Fruit fly (Drosophila melanogaster) whole organism, adult: Measurements from ENCODE around the gene ihog.

Source experiments
- CG11617 ChIP-seq: fragments of 200-800 bp; sonication (Bioruptor generic); optimal IDR thresholded peaks from 2 replicates; lab custom pipeline; 2017; ENCODE audit warnings: mild to moderate bottlenecking, missing biosample characterization, missing genetic modification reagents, missing genetic modification characterization
- CG12768 ChIP-seq: fragments of 200-800 bp; sonication (Bioruptor generic); optimal IDR thresholded peaks from 2 replicates; lab custom pipeline; 2017; ENCODE audit warnings: missing biosample characterization, missing genetic modification characterization, mild to moderate bottlenecking, moderate library complexity, missing genetic modification reagents
- CG14711 ChIP-seq: fragments of 200-800 bp; sonication (Bioruptor generic); optimal IDR thresholded peaks from 2 replicates; lab custom pipeline; 2018; ENCODE audit warnings: missing biosample characterization, mild to moderate bottlenecking, missing genetic modification characterization, moderate library complexity
- CG1620 ChIP-seq: fragments of 200-800 bp; sonication (Bioruptor generic); optimal IDR thresholded peaks from 2 replicates; lab custom pipeline; 2016; ENCODE audit warnings: missing biosample characterization, missing genetic modification characterization
- CG33017 ChIP-seq: fragments of 200-800 bp; sonication (Bioruptor generic); optimal IDR thresholded peaks from 2 replicates; lab custom pipeline; 2018; ENCODE audit warnings: missing biosample characterization, mild to moderate bottlenecking, missing genetic modification characterization, moderate library complexity
- CG5204 ChIP-seq: fragments of 200-800 bp; sonication (Bioruptor generic); optimal IDR thresholded peaks from 2 replicates; lab custom pipeline; 2016; ENCODE audit warnings: missing biosample characterization, missing genetic modification characterization
- CG7045 ChIP-seq: fragments of 200-800 bp; sonication (Bioruptor generic); optimal IDR thresholded peaks from 2 replicates; lab custom pipeline; 2017; ENCODE audit warnings: missing biosample characterization, mild to moderate bottlenecking, missing genetic modification characterization
- CG7101 ChIP-seq: fragments of 200-800 bp; sonication (Bioruptor generic); optimal IDR thresholded peaks from 2 replicates; lab custom pipeline; 2018; ENCODE audit warnings: missing biosample characterization, mild to moderate bottlenecking, missing genetic modification characterization, moderate library complexity
- Clk ChIP-seq: fragments of 200-800 bp; sonication (Bioruptor generic); optimal IDR thresholded peaks from 2 replicates; lab custom pipeline; 2017; ENCODE audit warnings: missing biosample characterization, missing genetic modification characterization
- Crg-1 ChIP-seq: fragments of 200-800 bp; sonication (Bioruptor generic); optimal IDR thresholded peaks from 2 replicates; lab custom pipeline; 2016; ENCODE audit warnings: missing biosample characterization, missing genetic modification characterization
- Hr96 ChIP-seq: fragments of 200-800 bp; sonication (Bioruptor generic); optimal IDR thresholded peaks from 2 replicates; lab custom pipeline; 2016; ENCODE audit warnings: missing biosample characterization, missing genetic modification characterization
- Mnt ChIP-seq: fragments of 200-800 bp; sonication (Bioruptor generic); optimal IDR thresholded peaks from 2 replicates; lab custom pipeline; 2016; ENCODE audit warnings: missing biosample characterization, mild to moderate bottlenecking, missing genetic modification characterization
- bab1 ChIP-seq: fragments of 200-800 bp; sonication (Bioruptor generic); optimal IDR thresholded peaks from 3 replicates; lab custom pipeline; 2019; ENCODE audit warnings: missing biosample characterization, mild to moderate bottlenecking, missing genetic modification characterization, moderate library complexity
- cic ChIP-seq: fragments of 200-800 bp; sonication (Bioruptor generic); optimal IDR thresholded peaks from 2 replicates; lab custom pipeline; 2017; ENCODE audit warnings: missing biosample characterization, mild to moderate bottlenecking, missing genetic modification characterization, moderate library complexity
- cnc ChIP-seq, 2 experiments: fragments of >200 bp; optimal IDR thresholded peaks; 2 replicates each; lab custom pipeline; 2017
- kay ChIP-seq: fragments of 200-800 bp; sonication (Bioruptor generic); peaks from one replicate; lab custom pipeline; 2016; ENCODE audit warnings: missing biosample characterization, missing genetic modification characterization, borderline replicate concordance
- ovo ChIP-seq: fragments of 200-800 bp; sonication (Bioruptor generic); optimal IDR thresholded peaks from 2 replicates; lab custom pipeline; 2016; ENCODE audit warnings: missing biosample characterization, missing genetic modification characterization
- pad ChIP-seq: fragments of 200-800 bp; sonication (Bioruptor generic); optimal IDR thresholded peaks from 3 replicates; lab custom pipeline; 2017; ENCODE audit warnings: missing biosample characterization, missing genetic modification characterization, mild to moderate bottlenecking, moderate library complexity, missing genetic modification reagents
- tj ChIP-seq: fragments of 200-800 bp; sonication (Bioruptor generic); optimal IDR thresholded peaks from 3 replicates; lab custom pipeline; 2017; ENCODE audit warnings: missing biosample characterization, mild to moderate bottlenecking, missing genetic modification characterization, moderate library complexity
- toe ChIP-seq: fragments of 200-800 bp; sonication (Bioruptor generic); optimal IDR thresholded peaks from 2 replicates; lab custom pipeline; 2016; ENCODE audit warnings: missing biosample characterization, missing genetic modification characterization

Gene ihog

DNA sequence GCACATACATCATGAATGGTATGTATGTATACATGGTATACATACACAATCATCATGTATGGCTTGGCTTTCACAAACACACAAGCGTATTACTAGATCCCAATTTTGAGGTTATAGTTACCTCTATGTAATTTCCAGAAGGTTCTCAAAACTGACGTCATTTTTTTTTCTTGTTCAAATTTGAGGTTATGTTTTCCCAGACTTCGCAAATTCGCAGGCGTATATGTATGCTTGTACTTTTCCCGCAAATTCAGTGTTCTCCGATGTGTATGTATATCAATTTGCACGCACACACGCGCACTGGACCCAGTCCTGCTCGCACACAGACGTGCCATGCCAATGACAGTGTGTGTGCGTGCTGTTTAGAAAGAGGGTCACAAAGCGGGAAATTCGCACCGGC is 17.7 kb upstream of the ihog start:
- TF ChIP-seq cic (GFP tag; lab: Kevin White, UChicago), result no peak
- TF ChIP-seq tj (GFP tag; lab: Kevin White, UChicago), result peak; percentile 4

DNA sequence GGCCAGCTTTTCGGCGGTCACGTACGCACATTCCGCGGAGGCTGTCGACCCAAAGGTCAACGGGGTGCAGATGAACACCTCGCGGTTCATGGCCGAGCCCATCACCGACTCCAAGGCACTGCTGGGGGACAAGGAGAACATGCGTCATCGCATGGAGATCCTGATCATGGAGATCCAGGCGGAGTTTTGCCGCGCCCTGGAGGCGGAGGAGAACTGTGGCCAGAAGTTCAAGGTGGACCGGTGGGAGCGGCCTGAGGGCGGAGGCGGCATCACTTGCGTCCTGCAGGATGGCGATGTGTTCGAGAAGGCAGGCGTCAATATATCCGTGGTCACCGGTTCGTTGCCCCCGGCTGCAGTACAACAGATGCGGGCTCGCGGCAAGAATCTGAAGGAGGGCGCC is 16.0 kb upstream of the ihog start:
- no peak for TF ChIP-seq CG33017
- TF ChIP-seq CG14711 (tag; lab: Kevin White, UChicago), result no peak
- no peak for TF ChIP-seq CG11617 (GFP tag; lab: Kevin White, UChicago)

DNA sequence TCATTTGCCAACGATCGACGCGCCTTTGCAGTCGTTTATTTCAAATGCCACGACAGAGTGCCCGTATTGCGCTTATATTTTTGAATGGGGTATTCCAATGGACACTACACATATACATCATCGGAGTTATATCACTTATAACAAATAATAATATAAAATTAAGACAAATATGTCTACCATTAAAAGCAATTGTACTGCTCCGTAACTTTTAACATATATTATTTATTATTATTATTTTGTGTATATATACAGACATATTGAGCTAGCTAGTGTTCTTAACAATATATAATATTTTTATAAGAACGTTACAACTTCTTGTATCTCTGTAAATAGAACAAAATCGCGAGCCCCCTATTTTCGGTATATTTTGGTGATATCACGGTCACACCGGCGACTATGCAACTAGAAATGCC is 15.4 kb upstream of the ihog start, which contains the start of the genes sip2 and Coprox:
TSS of gene sip2 (minus strand) at position 53 of the 413 bp plus-strand sequence.
TSS of gene Coprox (plus strand) at position 400 of the 413 bp plus-strand sequence.
- TF ChIP-seq CG14711 (tag; lab: Kevin White, UChicago) (peak; percentile 75), CG33017 (peak; percentile 79), CG1620 (GFP tag; lab: Kevin White, UChicago) (no peak), tj (GFP tag; lab: Kevin White, UChicago) (peak; percentile 52), CG11617 (GFP tag; lab: Kevin White, UChicago) (peak; percentile 67), kay (GFP tag; lab: Kevin White, UChicago) (no peak), CG7045 (GFP tag; lab: Kevin White, UChicago) (peak; percentile 58), toe (no peak), Hr96 (GFP tag; lab: Kevin White, UChicago) (no peak), pad (GFP tag; lab: Kevin White, UChicago) (peak; percentile 49), Mnt (GFP tag; lab: Kevin White, UChicago) (peak; percentile 7), cic (GFP tag; lab: Kevin White, UChicago) (no peak), Crg-1 (GFP tag; lab: Kevin White, UChicago) (no peak), CG7101 (tag; lab: Kevin White, UChicago) (peak; percentile 85), bab1 (GFP tag; lab: Kevin White, UChicago) (peak; percentile 58), CG5204 (GFP tag; lab: Kevin White, UChicago) (no peak), cnc (optimal IDR thresholded peaks at IDR 0.05; lab: Kevin White, UChicago) (no peak), Clk (GFP tag; lab: Kevin White, UChicago) (no peak), CG12768 (GFP tag; lab: Kevin White, UChicago) (peak; percentile 26), ovo (GFP tag; lab: Kevin White, UChicago) (peak; percentile 5)

DNA sequence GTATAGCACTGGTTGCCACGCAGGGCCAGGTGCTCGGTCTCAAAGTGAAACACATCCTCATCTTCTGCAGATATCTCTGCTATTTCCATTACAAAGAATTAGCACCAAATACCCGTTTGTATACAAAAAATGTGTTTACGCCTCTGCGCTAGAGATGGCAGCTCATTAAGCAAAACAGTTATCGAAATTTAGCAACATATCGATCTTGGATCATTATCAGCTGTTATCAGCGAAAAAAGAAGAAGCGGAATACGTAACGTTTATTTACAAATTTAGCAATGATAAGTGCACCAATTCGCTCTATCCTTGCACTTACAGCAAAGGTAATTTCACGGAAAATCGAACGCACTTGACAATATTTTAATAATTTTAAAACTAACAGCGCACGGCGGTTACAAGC is 11.6 kb upstream of the ihog start, which contains the start of the genes Atac1 and Hmgcl:
TSS of gene Atac1 (minus strand) at position 164 of the 400 bp plus-strand sequence.
TSS of gene Hmgcl (plus strand) at position 213 of the 400 bp plus-strand sequence.
- TF ChIP-seq ovo (GFP tag; lab: Kevin White, UChicago) (no peak), bab1 (GFP tag; lab: Kevin White, UChicago) (peak; percentile 0), CG7045 (GFP tag; lab: Kevin White, UChicago) (no peak), CG12768 (GFP tag; lab: Kevin White, UChicago) (no peak), toe (no peak)

DNA sequence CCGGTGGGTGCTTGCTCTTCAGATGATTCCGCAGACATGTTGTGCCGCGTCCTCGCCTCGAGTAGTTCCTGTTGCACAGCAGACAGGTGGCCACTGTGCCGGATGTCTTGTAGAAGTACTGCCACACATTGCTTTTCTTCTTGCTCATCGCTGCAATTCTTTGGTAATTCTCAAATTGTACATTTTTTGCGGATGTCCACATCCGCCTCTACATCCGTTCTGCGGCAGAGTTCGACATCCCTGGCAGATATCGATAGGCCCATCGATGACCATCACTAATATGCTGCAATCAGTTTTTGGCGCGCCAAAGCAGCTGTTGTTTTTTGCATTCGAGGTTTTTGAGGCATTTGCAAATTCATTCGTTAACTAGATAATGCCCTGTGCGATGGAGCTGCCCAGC is 8.1 kb upstream of the ihog start, which contains the start of the genes CG13775 and CG3430:
TSS of gene CG13775 (minus strand) at position 226 of the 400 bp plus-strand sequence.
TSS of gene CG3430 (plus strand) at position 284 of the 400 bp plus-strand sequence.
- TF ChIP-seq CG7045 (GFP tag; lab: Kevin White, UChicago), result no peak
- no peak for TF ChIP-seq pad (GFP tag; lab: Kevin White, UChicago)
- TF ChIP-seq tj (GFP tag; lab: Kevin White, UChicago), result peak; percentile 5
- no peak for TF ChIP-seq ovo (GFP tag; lab: Kevin White, UChicago)
- peak; percentile 1 for TF ChIP-seq Crg-1 (GFP tag; lab: Kevin White, UChicago)
- no peak for TF ChIP-seq Clk (GFP tag; lab: Kevin White, UChicago)
- TF ChIP-seq kay (GFP tag; lab: Kevin White, UChicago), result no peak
- TF ChIP-seq CG1620 (GFP tag; lab: Kevin White, UChicago), result no peak
- TF ChIP-seq CG12768 (GFP tag; lab: Kevin White, UChicago), result no peak
- TF ChIP-seq CG7101 (tag; lab: Kevin White, UChicago), result peak; percentile 10
- TF ChIP-seq CG14711 (tag; lab: Kevin White, UChicago), result peak; percentile 2
- no peak for TF ChIP-seq CG33017
- no peak for TF ChIP-seq Hr96 (GFP tag; lab: Kevin White, UChicago)
- no peak for TF ChIP-seq CG5204 (GFP tag; lab: Kevin White, UChicago)
- no peak for TF ChIP-seq cnc (optimal IDR thresholded peaks at IDR 0.05; lab: Kevin White, UChicago)
- peak; percentile 40 for TF ChIP-seq bab1 (GFP tag; lab: Kevin White, UChicago)
- peak; percentile 19 for TF ChIP-seq Mnt (GFP tag; lab: Kevin White, UChicago)
- no peak for TF ChIP-seq cic (GFP tag; lab: Kevin White, UChicago)

DNA sequence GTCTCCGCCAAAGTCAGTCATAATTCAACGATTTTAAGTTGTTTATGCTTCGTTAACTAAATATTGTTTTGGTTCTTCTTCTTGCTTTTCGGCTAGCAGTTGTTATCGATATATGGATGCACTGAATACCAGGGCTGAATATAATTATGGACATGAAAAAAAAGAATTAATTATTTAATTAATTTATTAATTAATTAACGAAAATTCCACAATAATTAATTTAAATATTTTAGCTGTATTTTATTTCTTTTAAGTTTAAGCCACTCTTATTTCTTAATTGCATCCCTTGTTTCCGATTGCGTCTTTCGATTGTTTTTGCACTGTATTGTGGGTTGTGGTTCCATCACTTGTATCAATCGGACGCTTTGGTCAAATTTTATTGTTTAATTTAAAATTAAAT is 1.5 kb upstream of the ihog start, which contains the start of the genes Gas41 and SA1:
TSS of gene Gas41 (minus strand) at position 112 of the 400 bp plus-strand sequence.
TSS of gene SA1 (plus strand) at position 326 of the 400 bp plus-strand sequence.
- TF ChIP-seq tj (GFP tag; lab: Kevin White, UChicago) (peak; percentile 80), CG33017 (peak; percentile 94), kay (GFP tag; lab: Kevin White, UChicago) (no peak), bab1 (GFP tag; lab: Kevin White, UChicago) (peak; percentile 45), CG5204 (GFP tag; lab: Kevin White, UChicago) (no peak), Mnt (GFP tag; lab: Kevin White, UChicago) (peak; percentile 68), ovo (GFP tag; lab: Kevin White, UChicago) (peak; percentile 82), cnc (optimal IDR thresholded peaks at IDR 0.05; lab: Kevin White, UChicago) (no peak), CG1620 (GFP tag; lab: Kevin White, UChicago) (peak; percentile 1), CG12768 (GFP tag; lab: Kevin White, UChicago) (peak; percentile 79), CG11617 (GFP tag; lab: Kevin White, UChicago) (peak; percentile 79), Clk (GFP tag; lab: Kevin White, UChicago) (peak; percentile 8), Hr96 (GFP tag; lab: Kevin White, UChicago) (no peak), CG7101 (tag; lab: Kevin White, UChicago) (peak; percentile 96), toe (no peak), CG7045 (GFP tag; lab: Kevin White, UChicago) (no peak), pad (GFP tag; lab: Kevin White, UChicago) (peak; percentile 70), cic (GFP tag; lab: Kevin White, UChicago) (no peak), Crg-1 (GFP tag; lab: Kevin White, UChicago) (peak; percentile 82), CG14711 (tag; lab: Kevin White, UChicago) (peak; percentile 92)
